Worm (Caenorhabditis elegans) whole organism, young adult: ENCODE data around the gene egl-2.
A peak's percentile ranks its signal among the peaks of the same experiment; 100 is the strongest.

Source experiments
- C17E4.6 ChIP-seq: fragments of 200-800 bp; sonication (Bioruptor generic); IDR thresholded peaks from 2 replicates; pipeline ENCODE4 v1.3.6; 2022; ENCODE audit warnings: missing genetic modification reagents, missing genetic modification characterization, missing compliant biosample characterization
- F10E7.11 ChIP-seq: sonication (generic microtip); optimal IDR thresholded peaks from 2 replicates; lab custom pipeline; 2017; ENCODE audit warnings: mild to moderate bottlenecking, missing genetic modification characterization, moderate library complexity, missing compliant biosample characterization
- F23B12.7 ChIP-seq: sonication (generic microtip); optimal IDR thresholded peaks from 2 replicates; lab custom pipeline; 2017; ENCODE audit warnings: missing genetic modification characterization, mild to moderate bottlenecking, missing compliant biosample characterization, antibody characterized with exemption, moderate library complexity; ENCODE audit not compliant: insufficient read depth
- F49E8.2 ChIP-seq: sonication (generic microtip); optimal IDR thresholded peaks from 3 replicates; lab custom pipeline; 2017; ENCODE audit warnings: missing genetic modification characterization, mild to moderate bottlenecking, missing compliant biosample characterization, antibody characterized with exemption, moderate library complexity; ENCODE audit not compliant: insufficient read depth
- aptf-2 ChIP-seq: fragments of 200-800 bp; sonication (Bioruptor generic); conservative IDR thresholded peaks from 2 replicates; pipeline ENCODE4 v1.3.6; 2022; ENCODE audit warnings: missing genetic modification reagents, missing genetic modification characterization, missing compliant biosample characterization
- aptf-3 ChIP-seq: fragments of 200-800 bp; sonication (Bioruptor generic); IDR thresholded peaks from 2 replicates; pipeline ENCODE4 v1.3.6; 2022; ENCODE audit warnings: missing genetic modification characterization, missing compliant biosample characterization
- atf-7 ChIP-seq: sonication (generic microtip); optimal IDR thresholded peaks from 2 replicates; lab custom pipeline; 2017; ENCODE audit warnings: mild to moderate bottlenecking, missing genetic modification characterization, missing compliant biosample characterization
- attf-5 ChIP-seq: fragments of 200-800 bp; sonication (Bioruptor generic); optimal IDR thresholded peaks from 2 replicates; lab custom pipeline; 2018; ENCODE audit warnings: mild to moderate bottlenecking, missing genetic modification characterization, missing compliant biosample characterization
- bed-1 ChIP-seq: fragments of 200-800 bp; sonication (Bioruptor generic); IDR thresholded peaks from 2 replicates; pipeline ENCODE4 v1.3.6; 2022; ENCODE audit warnings: missing genetic modification reagents, missing genetic modification characterization, missing compliant biosample characterization
- bed-2 ChIP-seq: fragments of 200-800 bp; sonication (Bioruptor generic); IDR thresholded peaks from 2 replicates; pipeline ENCODE4 v1.3.6; 2022; ENCODE audit warnings: missing genetic modification reagents, missing genetic modification characterization, missing compliant biosample characterization
- ccch-3 ChIP-seq: fragments of 200-800 bp; sonication (Bioruptor generic); optimal IDR thresholded peaks from 2 replicates; lab custom pipeline; 2018; ENCODE audit warnings: mild to moderate bottlenecking, missing genetic modification characterization, missing compliant biosample characterization
- cebp-1 ChIP-seq, 2 experiments: fragments of 200-800 bp in 1 of 2; sonication (Bioruptor generic) in 1 of 2; sonication (generic microtip) in 1 of 2; IDR thresholded peaks in 1 of 2; optimal IDR thresholded peaks in 1 of 2; 2 replicates each; pipeline versions ENCODE4 v1.3.6 to Lab custom; 2017 to 2022; ENCODE audit warnings: missing compliant biosample characterization in 2 of 2, missing genetic modification characterization in 2 of 2, mild to moderate bottlenecking in 1 of 2, missing genetic modification reagents in 1 of 2, moderate library complexity in 1 of 2
- ceh-27 ChIP-seq: fragments of 200-800 bp; sonication (Bioruptor generic); optimal IDR thresholded peaks from 2 replicates; lab custom pipeline; 2018; ENCODE audit warnings: mild to moderate bottlenecking, missing genetic modification characterization, moderate library complexity, missing compliant biosample characterization
- ceh-79 ChIP-seq: sonication (generic microtip); optimal IDR thresholded peaks from 2 replicates; lab custom pipeline; 2017; ENCODE audit warnings: mild to moderate bottlenecking, missing genetic modification characterization, missing compliant biosample characterization
- dox-1 ChIP-seq: fragments of 200-800 bp; sonication (Bioruptor generic); IDR thresholded peaks from 2 replicates; pipeline ENCODE4 v1.3.6; 2022; ENCODE audit warnings: missing genetic modification reagents, missing genetic modification characterization, missing compliant biosample characterization
- egl-18 ChIP-seq: fragments of 200-800 bp; sonication (Bioruptor generic); IDR thresholded peaks from 2 replicates; pipeline ENCODE4 v1.3.6; 2022; ENCODE audit warnings: missing genetic modification reagents, missing genetic modification characterization, missing compliant biosample characterization
- ekl-4 ChIP-seq: fragments of 200-800 bp; sonication (Bioruptor generic); IDR thresholded peaks from 2 replicates; pipeline ENCODE4 v1.3.6; 2022; ENCODE audit warnings: missing genetic modification reagents, missing genetic modification characterization, missing compliant biosample characterization
- gei-17 ChIP-seq: fragments of 200-800 bp; sonication (Bioruptor generic); optimal IDR thresholded peaks from 2 replicates; lab custom pipeline; 2018; ENCODE audit warnings: mild to moderate bottlenecking, missing genetic modification characterization, missing compliant biosample characterization
- hmg-1.2 ChIP-seq: fragments of 200-800 bp; sonication (Bioruptor generic); IDR thresholded peaks from 2 replicates; pipeline ENCODE4 v1.3.6; 2022; ENCODE audit warnings: missing genetic modification reagents, missing genetic modification characterization, missing compliant biosample characterization
- hrde-1 ChIP-seq: sonication (generic microtip); optimal IDR thresholded peaks from 2 replicates; lab custom pipeline; 2016; ENCODE audit warnings: missing genetic modification characterization, mild to moderate bottlenecking, missing compliant biosample characterization, moderate library complexity, missing genotype, missing genetic modification reagents, borderline replicate concordance
- hsf-1 ChIP-seq: fragments of 200-800 bp; sonication (Bioruptor generic); IDR thresholded peaks from 2 replicates; pipeline ENCODE4 v1.3.6; 2022; ENCODE audit warnings: missing genetic modification reagents, missing genetic modification characterization, missing compliant biosample characterization
- lag-1 ChIP-seq: fragments of 200-800 bp; sonication (Bioruptor generic); IDR thresholded peaks from 2 replicates; pipeline ENCODE4 v1.3.6; 2022; ENCODE audit warnings: missing genetic modification reagents, missing genetic modification characterization, missing compliant biosample characterization
- lsy-27 ChIP-seq: sonication (generic microtip); optimal IDR thresholded peaks from 2 replicates; lab custom pipeline; 2017; ENCODE audit warnings: missing genetic modification characterization, mild to moderate bottlenecking, missing compliant biosample characterization, antibody characterized with exemption, missing genotype, borderline replicate concordance; ENCODE audit not compliant: insufficient read depth
- madf-10 ChIP-seq: sonication (generic microtip); optimal IDR thresholded peaks from 2 replicates; lab custom pipeline; 2016; ENCODE audit warnings: mild to moderate bottlenecking, missing genetic modification characterization, missing compliant biosample characterization
- madf-6 ChIP-seq: fragments of 200-800 bp; sonication (Bioruptor generic); IDR thresholded peaks from 2 replicates; pipeline ENCODE4 v1.3.6; 2022; ENCODE audit warnings: missing genetic modification reagents, missing genetic modification characterization, missing compliant biosample characterization
- madf-8 ChIP-seq: fragments of 200-800 bp; sonication (Bioruptor generic); conservative IDR thresholded peaks from 2 replicates; pipeline ENCODE4 v1.3.6; 2022; ENCODE audit warnings: missing genetic modification reagents, missing genetic modification characterization, missing compliant biosample characterization
- nfyb-1 ChIP-seq: fragments of 200-800 bp; sonication (Bioruptor generic); IDR thresholded peaks from 2 replicates; pipeline ENCODE4 v1.3.6; 2022; ENCODE audit warnings: missing genetic modification reagents, missing genetic modification characterization, missing compliant biosample characterization
- nhr-120 ChIP-seq: fragments of 200-800 bp; sonication (Bioruptor generic); IDR thresholded peaks from 2 replicates; pipeline ENCODE4 v1.3.6; 2022; ENCODE audit warnings: missing genetic modification characterization, missing compliant biosample characterization
- nhr-27 ChIP-seq: fragments of 200-800 bp; sonication (Bioruptor generic); optimal IDR thresholded peaks from 2 replicates; lab custom pipeline; 2018; ENCODE audit warnings: mild to moderate bottlenecking, missing genetic modification characterization, moderate library complexity, missing compliant biosample characterization
- nhr-90 ChIP-seq: sonication (generic microtip); optimal IDR thresholded peaks from 2 replicates; lab custom pipeline; 2016; ENCODE audit warnings: missing genotype, mild to moderate bottlenecking, missing genetic modification characterization, missing compliant biosample characterization
- pbrm-1 ChIP-seq: fragments of 200-800 bp; sonication (Bioruptor generic); IDR thresholded peaks from 2 replicates; pipeline ENCODE4 v1.3.6; 2022; ENCODE audit warnings: missing genetic modification reagents, missing genetic modification characterization, missing compliant biosample characterization
- rpc-1 ChIP-seq, 2 experiments: fragments of 150-350 bp in 1 of 2; sonication (generic microtip) in 1 of 2; optimal IDR thresholded peaks; 2 replicates each; lab custom pipeline; 2014 to 2018; ENCODE audit warnings: missing biosample characterization in 1 of 2, missing genetic modification characterization in 1 of 2, missing genetic modification reagents in 1 of 2, missing genotype in 1 of 2
- sea-2 ChIP-seq: fragments of 200-800 bp; sonication (Bioruptor generic); IDR thresholded peaks from 2 replicates; pipeline ENCODE4 v1.3.6; 2022; ENCODE audit warnings: missing genetic modification characterization, missing compliant biosample characterization
- snpc-1.1 ChIP-seq: sonication (generic microtip); optimal IDR thresholded peaks from 2 replicates; lab custom pipeline; 2017; ENCODE audit warnings: missing genetic modification characterization, mild to moderate bottlenecking, missing compliant biosample characterization, antibody characterized with exemption, moderate library complexity, missing genotype, missing genetic modification reagents; ENCODE audit not compliant: insufficient read depth
- snpc-3.4 ChIP-seq: sonication (generic microtip); optimal IDR thresholded peaks from 2 replicates; lab custom pipeline; 2017; ENCODE audit warnings: missing genetic modification characterization, mild to moderate bottlenecking, missing compliant biosample characterization, antibody characterized with exemption, moderate library complexity, missing genotype, missing genetic modification reagents
- tbx-9 ChIP-seq: sonication (generic microtip); optimal IDR thresholded peaks from 2 replicates; lab custom pipeline; 2016; ENCODE audit warnings: borderline replicate concordance, missing genetic modification characterization, inconsistent platforms, missing compliant biosample characterization
- zim-3 ChIP-seq: sonication (generic microtip); optimal IDR thresholded peaks from 2 replicates; lab custom pipeline; 2017; ENCODE audit warnings: mild to moderate bottlenecking, missing genetic modification characterization, moderate library complexity, missing compliant biosample characterization
- ztf-18 ChIP-seq: sonication (generic microtip); optimal IDR thresholded peaks from 2 replicates; lab custom pipeline; 2016; ENCODE audit warnings: missing genotype, mild to moderate bottlenecking, missing genetic modification characterization, missing compliant biosample characterization
- ztf-25 ChIP-seq: fragments of 200-800 bp; sonication (Bioruptor generic); IDR thresholded peaks from 2 replicates; pipeline ENCODE4 v1.3.6; 2022; ENCODE audit warnings: missing genetic modification reagents, missing genetic modification characterization, missing compliant biosample characterization
- ztf-26 ChIP-seq: sonication (generic microtip); optimal IDR thresholded peaks from 2 replicates; lab custom pipeline; 2017; ENCODE audit warnings: missing genetic modification characterization, missing compliant biosample characterization

egl-2 gene

DNA sequence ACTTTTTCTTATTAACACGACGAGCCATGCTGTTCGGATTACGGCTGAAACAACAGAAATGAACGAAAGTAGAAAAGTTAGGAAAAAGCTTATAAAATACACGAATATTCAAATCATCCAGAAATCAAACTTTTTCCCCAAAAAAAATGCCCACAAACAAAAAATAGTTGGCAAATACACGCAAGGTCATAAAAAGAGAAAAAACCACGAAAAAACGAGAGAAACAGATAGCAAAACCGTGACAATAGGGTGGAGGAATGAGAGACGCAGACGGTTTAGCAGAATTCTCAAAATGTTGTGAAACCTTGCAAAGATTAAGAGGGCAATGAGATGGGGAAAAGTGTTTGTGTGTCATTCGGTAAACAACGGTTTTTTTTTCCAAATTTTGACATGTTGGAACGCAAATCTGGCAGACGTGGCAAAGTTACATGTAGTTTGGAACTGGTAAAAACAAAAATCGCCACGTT lies 13.4 kb downstream of the egl-2 start, which contains the start of gene tank-1:
TSS of gene tank-1 (minus strand) at position 51 of the 467 bp plus-strand sequence.
- TF ChIP-seq hmg-1.2 (GFP tag; lab: Robert Waterston, UW) (peak; percentile 88), ceh-79 (tag; lab: Kevin White, UChicago) (no peak), nhr-120 (GFP tag; lab: Robert Waterston, UW) (no peak), lag-1 (no peak), ztf-18 (tag; lab: Kevin White, UChicago) (no peak), dox-1 (GFP tag; lab: Robert Waterston, UW) (0 out of 2 replicates have a peak, but pooled peaks have one; percentile 18), attf-5 (no peak), aptf-2 (GFP tag; lab: Robert Waterston, UW) (no peak), nfyb-1 (GFP tag; lab: Robert Waterston, UW) (no peak), ztf-25 (GFP tag; lab: Robert Waterston, UW) (no peak), atf-7 (tag; lab: Kevin White, UChicago) (no peak), F23B12.7 (tag; lab: Kevin White, UChicago) (no peak), F49E8.2 (no peak), hrde-1 (tag; lab: Kevin White, UChicago) (no peak), cebp-1 (GFP tag; IDR thresholded peaks at IDR 0.05; lab: Robert Waterston, UW) (no peak), cebp-1 (tag; optimal IDR thresholded peaks at IDR 0.05; lab: Kevin White, UChicago) (peak; percentile 82), ekl-4 (GFP tag; lab: Robert Waterston, UW) (no peak), bed-2 (GFP tag; lab: Robert Waterston, UW) (no peak), nhr-27 (tag; lab: Kevin White, UChicago) (no peak), madf-10 (tag; lab: Kevin White, UChicago) (no peak), lsy-27 (tag; lab: Kevin White, UChicago) (no peak), zim-3 (no peak), tbx-9 (tag; lab: Kevin White, UChicago) (no peak), snpc-1.1 (tag; lab: Kevin White, UChicago) (no peak), ceh-27 (GFP tag; lab: Kevin White, UChicago) (no peak), gei-17 (GFP tag; lab: Kevin White, UChicago) (no peak)

DNA sequence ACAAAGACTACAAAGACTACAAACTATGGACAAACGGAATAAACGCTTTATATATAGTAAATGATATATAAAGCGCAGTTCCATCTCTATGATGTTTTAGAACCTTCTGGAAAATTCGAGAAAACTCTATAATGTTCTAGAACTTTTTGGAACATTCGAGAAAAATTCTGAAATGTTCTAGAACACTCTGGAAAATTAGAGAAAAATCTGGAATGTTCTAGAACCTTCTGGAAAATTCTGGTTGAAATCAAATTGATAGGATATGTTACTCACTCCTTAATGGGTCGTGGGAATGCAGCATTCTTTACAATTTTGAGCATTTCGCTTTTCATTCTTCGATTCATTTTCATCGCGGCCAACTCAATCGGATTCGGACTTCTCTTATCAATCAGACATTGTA lies 20.6 kb downstream of the egl-2 start:
- TF ChIP-seq aptf-3 (GFP tag; lab: Robert Waterston, UW) (no peak), hsf-1 (GFP tag; lab: Robert Waterston, UW) (peak; percentile 92), egl-18 (GFP tag; lab: Robert Waterston, UW) (no peak), rpc-1 (optimal IDR thresholded peaks at IDR 0.05; lab: Kevin White, UChicago) (peak; percentile 35), rpc-1 (tag; optimal IDR thresholded peaks at IDR 0.05; lab: Kevin White, UChicago) (no peak), F10E7.11 (tag; lab: Kevin White, UChicago) (no peak), snpc-3.4 (tag; lab: Kevin White, UChicago) (no peak)

DNA sequence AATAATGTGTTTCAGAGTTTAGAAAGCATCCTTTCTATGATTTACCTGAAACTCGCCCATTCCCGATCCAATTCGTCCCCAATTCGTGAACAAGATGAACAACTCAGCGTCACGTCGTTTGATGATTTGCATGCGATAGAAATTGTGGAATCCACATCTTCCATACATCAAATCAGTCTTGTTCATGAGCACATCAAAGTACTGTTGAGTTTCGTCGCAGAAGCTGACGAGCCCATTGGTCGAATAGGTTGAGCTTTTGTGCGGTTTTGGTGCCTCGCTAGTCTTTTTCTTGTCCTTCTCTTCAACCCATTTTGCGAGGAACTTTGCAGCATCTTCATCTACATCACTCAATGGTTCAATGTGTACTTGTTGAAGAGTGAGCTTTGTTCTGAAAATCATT lies 21.2 kb downstream of the egl-2 start:
- TF ChIP-seq C17E4.6 (no peak), cebp-1 (GFP tag; IDR thresholded peaks at IDR 0.05; lab: Robert Waterston, UW) (no peak), cebp-1 (tag; optimal IDR thresholded peaks at IDR 0.05; lab: Kevin White, UChicago) (no peak), pbrm-1 (GFP tag; lab: Robert Waterston, UW) (no peak), sea-2 (GFP tag; lab: Robert Waterston, UW) (no peak), madf-6 (GFP tag; lab: Robert Waterston, UW) (no peak), madf-8 (GFP tag; lab: Robert Waterston, UW) (no peak), ztf-26 (tag; lab: Kevin White, UChicago) (no peak), bed-1 (GFP tag; lab: Robert Waterston, UW) (no peak), nhr-90 (tag; lab: Kevin White, UChicago) (no peak), ccch-3 (GFP tag; lab: Kevin White, UChicago) (no peak)
- TF ChIP-seq, all 124 proteins: peak for 0
